Fruit fly (Drosophila melanogaster) whole organism, embryonic: ENCODE measurements around the gene scrt.

Experiments used
- CG12659 ChIP-seq: fragments of 200-800 bp; sonication (Bioruptor generic); optimal IDR thresholded peaks from 3 replicates; lab custom pipeline; 2017; ENCODE audit warnings: mild to moderate bottlenecking, missing biosample characterization, missing genetic modification reagents, missing genetic modification characterization
- CG13624 ChIP-seq: fragments of 200-800 bp; sonication (Bioruptor generic); optimal IDR thresholded peaks from 2 replicates; lab custom pipeline; 2016; ENCODE audit warnings: missing biosample characterization, missing genetic modification characterization
- CG17328 ChIP-seq: fragments of 200-800 bp; sonication (Bioruptor generic); IDR thresholded peaks from 2 replicates; pipeline ENCODE4 v1.3.6; 2022; ENCODE audit warnings: missing biosample characterization, missing genetic modification characterization
- CG2116 ChIP-seq: fragments of 200-800 bp; sonication (Bioruptor generic); optimal IDR thresholded peaks from 3 replicates; lab custom pipeline; 2018; ENCODE audit warnings: missing biosample characterization, mild to moderate bottlenecking, missing genetic modification characterization
- CG2199 ChIP-seq: fragments of 200-800 bp; sonication (Bioruptor generic); IDR thresholded peaks from 3 replicates; pipeline ENCODE4 v1.3.6; 2022; ENCODE audit warnings: missing biosample characterization, missing genetic modification characterization
- CG30403 ChIP-seq: fragments of 200-800 bp; sonication (Bioruptor generic); optimal IDR thresholded peaks from 3 replicates; lab custom pipeline; 2016; ENCODE audit warnings: missing biosample characterization, missing genetic modification characterization
- CG32767 ChIP-seq: fragments of 200-800 bp; sonication (Bioruptor generic); IDR thresholded peaks from 2 replicates; pipeline ENCODE4 v1.3.6; 2022; ENCODE audit warnings: missing biosample characterization, missing genetic modification characterization
- CG34224 ChIP-seq: fragments of 200-800 bp; sonication (Bioruptor generic); IDR thresholded peaks from 3 replicates; pipeline ENCODE4 v1.3.6; 2022; ENCODE audit warnings: missing biosample characterization, missing genetic modification characterization; ENCODE audit not compliant: partially characterized antibody
- CG4404 ChIP-seq: fragments of 200-800 bp; sonication (Bioruptor generic); IDR thresholded peaks from 2 replicates; pipeline ENCODE4 v1.3.6; 2022; ENCODE audit warnings: missing biosample characterization, missing genetic modification characterization
- CG4730 ChIP-seq: fragments of 200-800 bp; sonication (Bioruptor generic); IDR thresholded peaks from 2 replicates; pipeline ENCODE4 v1.3.6; 2022; ENCODE audit warnings: missing biosample characterization, missing genetic modification characterization
- CG4820 ChIP-seq: fragments of 200-800 bp; sonication (Bioruptor generic); optimal IDR thresholded peaks from 3 replicates; lab custom pipeline; 2016; ENCODE audit warnings: missing biosample characterization, missing genetic modification characterization
- CG5245 ChIP-seq: fragments of 200-800 bp; sonication (Bioruptor generic); optimal IDR thresholded peaks from 3 replicates; lab custom pipeline; 2016; ENCODE audit warnings: missing biosample characterization, missing genetic modification characterization
- CG7372 ChIP-seq: fragments of 200-800 bp; sonication (Bioruptor generic); IDR thresholded peaks from 2 replicates; pipeline ENCODE4 v1.3.6; 2022; ENCODE audit warnings: missing biosample characterization, missing genetic modification characterization
- CG7928 ChIP-seq: fragments of 200-800 bp; sonication (Bioruptor generic); optimal IDR thresholded peaks from 2 replicates; lab custom pipeline; 2017; ENCODE audit warnings: missing biosample characterization, mild to moderate bottlenecking, missing genetic modification characterization
- CG7963 ChIP-seq: fragments of 200-800 bp; sonication (Bioruptor generic); IDR thresholded peaks from 3 replicates; pipeline ENCODE4 v1.3.6; 2022; ENCODE audit warnings: missing biosample characterization, missing genetic modification characterization; ENCODE audit not compliant: partially characterized antibody
- CG8290 ChIP-seq, 3 experiments: fragments of 200-800 bp; sonication (Bioruptor generic); optimal IDR thresholded peaks; 2 replicates each; lab custom pipeline; 2016 to 2019; ENCODE audit warnings: missing biosample characterization in 3 of 3, missing genetic modification characterization in 3 of 3, mild to moderate bottlenecking in 2 of 3, moderate library complexity in 1 of 3
- CG8359 ChIP-seq: fragments of 200-800 bp; sonication (Bioruptor generic); optimal IDR thresholded peaks from 2 replicates; lab custom pipeline; 2017; ENCODE audit warnings: missing biosample characterization, mild to moderate bottlenecking, missing genetic modification characterization, borderline replicate concordance
- CG8478 ChIP-seq: fragments of >200 bp; optimal IDR thresholded peaks from 2 replicates; lab custom pipeline; 2018
- CG8944 ChIP-seq: fragments of 200-800 bp; sonication (Bioruptor generic); optimal IDR thresholded peaks from 3 replicates; lab custom pipeline; 2016; ENCODE audit warnings: missing biosample characterization, missing genetic modification characterization
- Dfd ChIP-seq, 2 experiments: fragments of >200 bp; optimal IDR thresholded peaks; 2 replicates each; lab custom pipeline; 2017; ENCODE audit warnings: missing biosample characterization in 2 of 2, missing genetic modification characterization in 2 of 2
- Drgx ChIP-seq: fragments of 200-800 bp; sonication (Bioruptor generic); IDR thresholded peaks from 2 replicates; pipeline ENCODE4 v1.3.6; 2022; ENCODE audit warnings: missing biosample characterization, missing genetic modification characterization
- Gug ChIP-seq: fragments of 200-800 bp; sonication (Bioruptor generic); IDR thresholded peaks from 4 replicates; pipeline ENCODE4 v1.3.6; 2022; ENCODE audit warnings: missing biosample characterization, missing genetic modification characterization
- H15 ChIP-seq: fragments of 200-800 bp; sonication (Bioruptor generic); IDR thresholded peaks from 3 replicates; pipeline ENCODE4 v1.3.6; 2022; ENCODE audit warnings: missing biosample characterization, missing genetic modification characterization
- Hr39 ChIP-seq: fragments of >200 bp; optimal IDR thresholded peaks from 2 replicates; lab custom pipeline; 2017
- Hr51 ChIP-seq, 2 experiments: fragments of 200-800 bp; sonication (Bioruptor generic); optimal IDR thresholded peaks; 2 replicates in 1 of 2; 3 replicates in 1 of 2; lab custom pipeline; 2016 to 2018; ENCODE audit warnings: missing biosample characterization in 2 of 2, missing genetic modification characterization in 2 of 2, mild to moderate bottlenecking in 1 of 2, moderate library complexity in 1 of 2
- Lim3 ChIP-seq: fragments of 200-800 bp; sonication (Bioruptor generic); IDR thresholded peaks from 2 replicates; pipeline ENCODE4 v1.3.6; 2022; ENCODE audit warnings: missing biosample characterization, missing genetic modification characterization
- Mrtf ChIP-seq: fragments of 200-800 bp; sonication (Bioruptor generic); IDR thresholded peaks from 3 replicates; pipeline ENCODE4 v1.3.6; 2022; ENCODE audit warnings: missing biosample characterization, missing genetic modification characterization
- NC2β ChIP-seq: fragments of 200-800 bp; sonication (Bioruptor generic); optimal IDR thresholded peaks from 2 replicates; lab custom pipeline; 2016; ENCODE audit warnings: missing biosample characterization, missing genetic modification characterization
- NK7.1 ChIP-seq: fragments of 200-800 bp; sonication (Bioruptor generic); optimal IDR thresholded peaks from 3 replicates; lab custom pipeline; 2016; ENCODE audit warnings: missing biosample characterization, missing genetic modification characterization
- Pdp1 ChIP-seq, 2 experiments: fragments of 200-800 bp; sonication (Bioruptor generic); optimal IDR thresholded peaks; 3 replicates each; lab custom pipeline; 2016; ENCODE audit warnings: missing biosample characterization in 2 of 2, missing genetic modification characterization in 2 of 2, mild to moderate bottlenecking in 1 of 2, moderate library complexity in 1 of 2
- Tbp ChIP-seq: fragments of >200 bp; optimal IDR thresholded peaks from 2 replicates; lab custom pipeline; 2018; ENCODE audit warnings: missing biosample characterization, missing genetic modification characterization
- Usf ChIP-seq: fragments of 200-800 bp; sonication (Bioruptor generic); optimal IDR thresholded peaks from 2 replicates; lab custom pipeline; 2017; ENCODE audit warnings: missing genotype, missing biosample characterization, missing genetic modification characterization
- Xbp1 ChIP-seq: fragments of 200-800 bp; sonication (Bioruptor generic); optimal IDR thresholded peaks from 3 replicates; lab custom pipeline; 2016; ENCODE audit warnings: missing biosample characterization, mild to moderate bottlenecking, missing genetic modification characterization
- aop ChIP-seq: fragments of 200-800 bp; sonication (Bioruptor generic); IDR thresholded peaks from 2 replicates; pipeline ENCODE4 v1.3.6; 2022; ENCODE audit warnings: missing biosample characterization, missing genetic modification characterization
- chm ChIP-seq: fragments of 200-800 bp; sonication (Bioruptor generic); IDR thresholded peaks from 2 replicates; pipeline ENCODE4 v1.3.6; 2022; ENCODE audit warnings: missing biosample characterization, missing genetic modification characterization
- dysf ChIP-seq: fragments of 200-800 bp; sonication (Bioruptor generic); IDR thresholded peaks from 3 replicates; pipeline ENCODE4 v1.3.6; 2022; ENCODE audit warnings: missing biosample characterization, missing genetic modification characterization
- gem ChIP-seq: fragments of 200-800 bp; sonication (Bioruptor generic); optimal IDR thresholded peaks from 2 replicates; lab custom pipeline; 2019; ENCODE audit warnings: missing biosample characterization, mild to moderate bottlenecking, missing genetic modification characterization, moderate library complexity
- grau ChIP-seq: fragments of 200-800 bp; optimal IDR thresholded peaks from 3 replicates; lab custom pipeline; 2019; ENCODE audit warnings: missing biosample characterization, mild to moderate bottlenecking, missing genetic modification characterization, moderate library complexity
- gsb-n ChIP-seq: fragments of 200-800 bp; sonication (Bioruptor generic); optimal IDR thresholded peaks from 3 replicates; lab custom pipeline; 2018; ENCODE audit warnings: missing biosample characterization, mild to moderate bottlenecking, missing genetic modification characterization
- jing ChIP-seq: fragments of 200-800 bp; sonication (Bioruptor generic); optimal IDR thresholded peaks from 2 replicates; lab custom pipeline; 2018; ENCODE audit warnings: missing biosample characterization, mild to moderate bottlenecking, missing genetic modification characterization
- kni ChIP-seq: fragments of 200-800 bp; sonication (Bioruptor generic); optimal IDR thresholded peaks from 3 replicates; lab custom pipeline; 2017; ENCODE audit warnings: mild to moderate bottlenecking, missing biosample characterization, missing genetic modification reagents, missing genetic modification characterization
- pan ChIP-seq, 4 experiments: fragments of >200 bp in 3 of 4; fragments of 200-800 bp in 1 of 4; sonication (Bioruptor generic) in 1 of 4; optimal IDR thresholded peaks in 3 of 4; IDR thresholded peaks in 1 of 4; 2 replicates each; pipeline versions ENCODE4 v1.3.6 to Lab custom; 2017 to 2022; ENCODE audit warnings: missing biosample characterization in 2 of 4, missing genetic modification characterization in 2 of 4, mixed read lengths in 1 of 4
- phol ChIP-seq: fragments of 200-800 bp; sonication (Bioruptor generic); optimal IDR thresholded peaks from 3 replicates; lab custom pipeline; 2018; ENCODE audit warnings: missing biosample characterization, mild to moderate bottlenecking, missing genetic modification characterization, moderate library complexity
- sr ChIP-seq: fragments of 200-800 bp; sonication (Bioruptor generic); IDR thresholded peaks from 3 replicates; pipeline ENCODE4 v1.3.6; 2022; ENCODE audit warnings: missing biosample characterization, missing genetic modification characterization
- tio ChIP-seq: fragments of 200-800 bp; sonication (Bioruptor generic); optimal IDR thresholded peaks from 2 replicates; lab custom pipeline; 2017; ENCODE audit warnings: missing biosample characterization, missing genetic modification characterization, inconsistent platforms
- trem ChIP-seq: fragments of 200-800 bp; optimal IDR thresholded peaks from 3 replicates; lab custom pipeline; 2019; ENCODE audit warnings: missing biosample characterization, mild to moderate bottlenecking, missing genetic modification characterization, moderate library complexity
- trh ChIP-seq: fragments of 200-800 bp; sonication (Bioruptor generic); optimal IDR thresholded peaks from 2 replicates; lab custom pipeline; 2016; ENCODE audit warnings: missing biosample characterization, missing genetic modification characterization
- ttk ChIP-seq: fragments of 200-800 bp; sonication (Bioruptor generic); IDR thresholded peaks from 2 replicates; pipeline ENCODE4 v2.1.2; 2022; ENCODE audit warnings: missing biosample characterization, missing genetic modification characterization
- tup ChIP-seq: fragments of 200-800 bp; sonication (Bioruptor generic); optimal IDR thresholded peaks from 2 replicates; lab custom pipeline; 2016; ENCODE audit warnings: missing biosample characterization, mild to moderate bottlenecking, missing genetic modification characterization, moderate library complexity

The scrt gene

dm6 chr3L:4040247-4040925 is 56.7 kb downstream of the scrt start, which contains the start of the genes CG11593 and Rcd5 (continued):
- 0 out of 3 replicates have a peak, but pooled peaks have one; percentile 14 for TF ChIP-seq CG34224 (GFP tag; lab: Robert Waterston, UW)
- TF ChIP-seq grau (tag; lab: Kevin White, UChicago), result peak; percentile 71
- TF ChIP-seq Mrtf (GFP tag; lab: Robert Waterston, UW), result peak; percentile 63; the same call in 2 of the 3 replicates
- TF ChIP-seq Usf (GFP tag; lab: Kevin White, UChicago), result peak; percentile 50
- TF ChIP-seq tup (GFP tag; lab: Kevin White, UChicago), result peak; percentile 38
- peak; percentile 45; the same call in 1 of the 2 replicates for TF ChIP-seq CG17328
- no peak for TF ChIP-seq CG13624 (GFP tag; lab: Kevin White, UChicago)
- peak; percentile 6 for TF ChIP-seq CG8944
- peak; percentile 85 for TF ChIP-seq Gug (GFP tag; lab: Robert Waterston, UW)
- no peak for TF ChIP-seq Drgx
- TF ChIP-seq CG7928, result peak; percentile 31
- no peak for TF ChIP-seq CG7963 (GFP tag; lab: Robert Waterston, UW)
- TF ChIP-seq CG8478, result no peak
- peak; percentile 76 for TF ChIP-seq CG30403 (GFP tag; lab: Kevin White, UChicago)
- TF ChIP-seq CG7372 (GFP tag; lab: Robert Waterston, UW), result peak; percentile 79
- no peak for TF ChIP-seq CG8359 (GFP tag; lab: Kevin White, UChicago)
- no peak for TF ChIP-seq Hr39 (lab: Kevin White, UChicago)
- TF ChIP-seq Hr51 (GFP tag; optimal IDR thresholded peaks at IDR 0.05; lab: Kevin White, UChicago), result peak in 1 of 2 experiments; percentile 39
- no peak for TF ChIP-seq gsb-n (tag; lab: Kevin White, UChicago)
- no peak for TF ChIP-seq jing (GFP tag; lab: Kevin White, UChicago)
- TF ChIP-seq tio, result peak; percentile 47
- peak; percentile 29 for TF ChIP-seq trh (GFP tag; lab: Kevin White, UChicago)
- TF ChIP-seq CG32767, result peak; percentile 80
- TF ChIP-seq aop (GFP tag; lab: Robert Waterston, UW), result no peak
- no peak for TF ChIP-seq chm (GFP tag; lab: Robert Waterston, UW)
- TF ChIP-seq sr (GFP tag; lab: Robert Waterston, UW), result peak; percentile 54; the same call in 1 of the 3 replicates
- no peak for TF ChIP-seq kni (GFP tag; lab: Kevin White, UChicago)
- TF ChIP-seq CG4730 (GFP tag; lab: Robert Waterston, UW), result peak; percentile 72
- TF ChIP-seq CG2199, result 0 out of 3 replicates have a peak, but pooled peaks have one; percentile 56
- TF ChIP-seq CG8290 (GFP tag; optimal IDR thresholded peaks at IDR 0.05; lab: Kevin White, UChicago), result peak; percentile 59
- TF ChIP-seq CG8290 (tag; optimal IDR thresholded peaks at IDR 0.05; lab: Kevin White, UChicago), result no peak
- no peak for TF ChIP-seq Tbp (GFP tag; lab: Kevin White, UChicago)
- peak; percentile 78 for TF ChIP-seq Xbp1 (GFP tag; lab: Kevin White, UChicago)
- TF ChIP-seq trem, result peak; percentile 88
- no peak for TF ChIP-seq pan (optimal IDR thresholded peaks at IDR 0.05; lab: Kevin White, UChicago)
- TF ChIP-seq pan (GFP tag; optimal IDR thresholded peaks at IDR 0.05 in 1 of 2, IDR thresholded peaks at IDR 0.05 in 1 of 2), result peak in 1 of 2 experiments; percentile 81
- peak; percentile 36 to 50 for TF ChIP-seq Pdp1 (GFP tag; optimal IDR thresholded peaks at IDR 0.05; lab: Kevin White, UChicago)
- peak; percentile 84 for TF ChIP-seq CG12659 (GFP tag; lab: Kevin White, UChicago)
- TF ChIP-seq H15 (GFP tag; lab: Robert Waterston, UW), result peak; percentile 64
- TF ChIP-seq CG4404, result peak; percentile 80
- peak; percentile 83 for TF ChIP-seq dysf (GFP tag; lab: Robert Waterston, UW)
- TF ChIP-seq CG4820 (GFP tag; lab: Kevin White, UChicago), result peak; percentile 55
- peak; percentile 87 for TF ChIP-seq phol (tag; lab: Kevin White, UChicago)
- TF ChIP-seq CG5245 (GFP tag; lab: Kevin White, UChicago), result peak; percentile 24
- peak; percentile 70 for TF ChIP-seq CG2116 (GFP tag; lab: Kevin White, UChicago)
- peak; percentile 80 for TF ChIP-seq ttk (GFP tag; lab: Robert Waterston, UW)
- no peak for TF ChIP-seq NC2β (GFP tag; lab: Kevin White, UChicago)
- peak in 1 of 2 experiments; percentile 27 for TF ChIP-seq Dfd (GFP tag; optimal IDR thresholded peaks at IDR 0.05; lab: Kevin White, UChicago)
- TF ChIP-seq gem (tag; lab: Kevin White, UChicago), result no peak
- TF ChIP-seq Lim3 (GFP tag; lab: Robert Waterston, UW), result 0 out of 2 replicates have a peak, but pooled peaks have one; percentile 14
- no peak for TF ChIP-seq NK7.1 (GFP tag; lab: Kevin White, UChicago)
